Fruit fly (Drosophila melanogaster) whole organism, embryonic: Measurements from ENCODE around the gene CG10492.
A peak's percentile ranks its signal among the peaks of the same experiment; 100 is the strongest.

Experiments used
- Awh ChIP-seq: fragments of 200-800 bp; sonication (Bioruptor generic); IDR thresholded peaks from 2 replicates; pipeline ENCODE4, ENCODE4 v1.3.6; 2022; ENCODE audit warnings: missing biosample characterization, missing genetic modification characterization
- CG10147 ChIP-seq: fragments of 200-800 bp; sonication (Bioruptor generic); optimal IDR thresholded peaks from 2 replicates; lab custom pipeline; 2019; ENCODE audit warnings: missing biosample characterization, mild to moderate bottlenecking, missing genetic modification characterization, moderate library complexity
- CG11504 ChIP-seq: fragments of 200-800 bp; sonication (Bioruptor generic); optimal IDR thresholded peaks from 3 replicates; lab custom pipeline; 2019; ENCODE audit warnings: missing biosample characterization, mild to moderate bottlenecking, missing genetic modification characterization, moderate library complexity
- CG11696 ChIP-seq: fragments of 200-800 bp; sonication (Bioruptor generic); IDR thresholded peaks from 2 replicates; pipeline ENCODE4 v1.3.6; 2022; ENCODE audit warnings: missing biosample characterization, missing genetic modification characterization
- CG12219 ChIP-seq: fragments of 200-800 bp; sonication (Bioruptor generic); optimal IDR thresholded peaks from 3 replicates; lab custom pipeline; 2018; ENCODE audit warnings: missing biosample characterization, mild to moderate bottlenecking, missing genetic modification characterization
- CG12942 ChIP-seq: fragments of 200-800 bp; sonication (Bioruptor generic); optimal IDR thresholded peaks from 3 replicates; lab custom pipeline; 2016; ENCODE audit warnings: missing biosample characterization, missing genetic modification characterization
- CG13123 ChIP-seq: fragments of 200-800 bp; sonication (Bioruptor generic); optimal IDR thresholded peaks from 2 replicates; lab custom pipeline; 2016; ENCODE audit warnings: missing biosample characterization, missing genetic modification characterization
- CG14014 ChIP-seq: fragments of 200-800 bp; sonication (Bioruptor generic); IDR thresholded peaks from 2 replicates; pipeline ENCODE4 v1.3.6; 2022; ENCODE audit warnings: missing biosample characterization, missing genetic modification characterization
- CG14050 ChIP-seq: fragments of 200-800 bp; sonication (Bioruptor generic); IDR thresholded peaks from 3 replicates; pipeline ENCODE4 v1.3.6; 2022; ENCODE audit warnings: missing biosample characterization, missing genetic modification characterization
- CG14710 ChIP-seq: fragments of 200-800 bp; sonication (Bioruptor generic); optimal IDR thresholded peaks from 3 replicates; lab custom pipeline; 2019; ENCODE audit warnings: missing biosample characterization, mild to moderate bottlenecking, missing genetic modification characterization, moderate library complexity
- CG1602 ChIP-seq: fragments of 200-800 bp; sonication (Bioruptor generic); optimal IDR thresholded peaks from 3 replicates; lab custom pipeline; 2016; ENCODE audit warnings: missing biosample characterization, missing genetic modification characterization
- CG17328 ChIP-seq: fragments of 200-800 bp; sonication (Bioruptor generic); IDR thresholded peaks from 2 replicates; pipeline ENCODE4 v1.3.6; 2022; ENCODE audit warnings: missing biosample characterization, missing genetic modification characterization
- CG2889 ChIP-seq: fragments of 200-800 bp; sonication (Bioruptor generic); IDR thresholded peaks from 3 replicates; pipeline ENCODE4 v1.3.6; 2022; ENCODE audit warnings: missing biosample characterization, missing genetic modification characterization
- CG30403 ChIP-seq: fragments of 200-800 bp; sonication (Bioruptor generic); optimal IDR thresholded peaks from 3 replicates; lab custom pipeline; 2016; ENCODE audit warnings: missing biosample characterization, missing genetic modification characterization
- CG3407 ChIP-seq: fragments of 200-800 bp; sonication (Bioruptor generic); optimal IDR thresholded peaks from 2 replicates; lab custom pipeline; 2018; ENCODE audit warnings: missing biosample characterization, mild to moderate bottlenecking, missing genetic modification characterization
- CG4404 ChIP-seq: fragments of 200-800 bp; sonication (Bioruptor generic); IDR thresholded peaks from 2 replicates; pipeline ENCODE4 v1.3.6; 2022; ENCODE audit warnings: missing biosample characterization, missing genetic modification characterization
- CG6654 ChIP-seq: fragments of 200-800 bp; sonication (Bioruptor generic); optimal IDR thresholded peaks from 2 replicates; lab custom pipeline; 2017; ENCODE audit warnings: missing biosample characterization, mild to moderate bottlenecking, missing genetic modification characterization
- CG7928 ChIP-seq: fragments of 200-800 bp; sonication (Bioruptor generic); optimal IDR thresholded peaks from 2 replicates; lab custom pipeline; 2017; ENCODE audit warnings: missing biosample characterization, mild to moderate bottlenecking, missing genetic modification characterization
- CG8359 ChIP-seq: fragments of 200-800 bp; sonication (Bioruptor generic); optimal IDR thresholded peaks from 2 replicates; lab custom pipeline; 2017; ENCODE audit warnings: missing biosample characterization, mild to moderate bottlenecking, missing genetic modification characterization, borderline replicate concordance
- CG8944 ChIP-seq: fragments of 200-800 bp; sonication (Bioruptor generic); optimal IDR thresholded peaks from 3 replicates; lab custom pipeline; 2016; ENCODE audit warnings: missing biosample characterization, missing genetic modification characterization
- CG9437 ChIP-seq: fragments of 200-800 bp; sonication (Bioruptor generic); optimal IDR thresholded peaks from 2 replicates; lab custom pipeline; 2018; ENCODE audit warnings: missing biosample characterization, mild to moderate bottlenecking, missing genetic modification characterization
- Dbx ChIP-seq: fragments of 200-800 bp; sonication (Bioruptor generic); IDR thresholded peaks from 3 replicates; pipeline ENCODE4 v1.3.6; 2022; ENCODE audit warnings: missing biosample characterization, missing genetic modification characterization
- Dek ChIP-seq: fragments of 200-800 bp; sonication (Bioruptor generic); optimal IDR thresholded peaks from 3 replicates; lab custom pipeline; 2019; ENCODE audit warnings: missing biosample characterization, mild to moderate bottlenecking, missing genetic modification characterization, moderate library complexity
- Dp ChIP-seq: fragments of 200-800 bp; sonication (Bioruptor generic); optimal IDR thresholded peaks from 2 replicates; lab custom pipeline; 2018; ENCODE audit warnings: missing biosample characterization, mild to moderate bottlenecking, missing genetic modification characterization, moderate library complexity
- E2f2 ChIP-seq: fragments of 200-800 bp; sonication (Bioruptor generic); IDR thresholded peaks from 2 replicates; pipeline ENCODE4 v1.3.6; 2022; ENCODE audit warnings: missing biosample characterization, missing genetic modification characterization
- Ets65A ChIP-seq: fragments of 200-800 bp; sonication (Bioruptor generic); peaks from one replicate; lab custom pipeline; 2016; ENCODE audit warnings: missing biosample characterization, missing genetic modification characterization
- Fer2 ChIP-seq: fragments of 200-800 bp; sonication (Bioruptor generic); optimal IDR thresholded peaks from 2 replicates; lab custom pipeline; 2018; ENCODE audit warnings: missing biosample characterization, mild to moderate bottlenecking, missing genetic modification characterization, moderate library complexity
- Fer3 ChIP-seq: fragments of 200-800 bp; sonication (Bioruptor generic); optimal IDR thresholded peaks from 2 replicates; lab custom pipeline; 2018; ENCODE audit warnings: missing biosample characterization, mild to moderate bottlenecking, missing genetic modification characterization, moderate library complexity
- HHEX ChIP-seq: fragments of 200-800 bp; sonication (Bioruptor generic); optimal IDR thresholded peaks from 3 replicates; lab custom pipeline; 2017; ENCODE audit warnings: missing biosample characterization, mild to moderate bottlenecking, missing genetic modification characterization, missing genetic modification reagents
- Hr51 ChIP-seq, 2 experiments: fragments of 200-800 bp; sonication (Bioruptor generic); optimal IDR thresholded peaks; 2 replicates in 1 of 2; 3 replicates in 1 of 2; lab custom pipeline; 2016 to 2018; ENCODE audit warnings: missing biosample characterization in 2 of 2, missing genetic modification characterization in 2 of 2, mild to moderate bottlenecking in 1 of 2, moderate library complexity in 1 of 2
- Hsf ChIP-seq: fragments of 200-800 bp; sonication (Bioruptor generic); optimal IDR thresholded peaks from 3 replicates; lab custom pipeline; 2016; ENCODE audit warnings: missing biosample characterization, missing genetic modification characterization
- Max ChIP-seq: fragments of 200-800 bp; sonication (Bioruptor generic); optimal IDR thresholded peaks from 2 replicates; lab custom pipeline; 2016; ENCODE audit warnings: missing biosample characterization, mild to moderate bottlenecking, missing genetic modification characterization
- Med ChIP-seq: fragments of 200-800 bp; sonication (Bioruptor generic); peaks from one replicate; lab custom pipeline; 2016; ENCODE audit warnings: missing biosample characterization, missing genetic modification characterization, mild to moderate bottlenecking, inconsistent platforms, moderate library complexity
- Mes4 ChIP-seq: fragments of 200-800 bp; sonication (Bioruptor generic); optimal IDR thresholded peaks from 2 replicates; lab custom pipeline; 2016; ENCODE audit warnings: missing biosample characterization, missing genetic modification characterization
- Mrtf ChIP-seq: fragments of 200-800 bp; sonication (Bioruptor generic); IDR thresholded peaks from 3 replicates; pipeline ENCODE4 v1.3.6; 2022; ENCODE audit warnings: missing biosample characterization, missing genetic modification characterization
- NFAT ChIP-seq: fragments of 200-800 bp; sonication (Bioruptor generic); IDR thresholded peaks from 2 replicates; pipeline ENCODE4 v1.3.6; 2022; ENCODE audit warnings: missing biosample characterization, missing genetic modification characterization
- Sox100B ChIP-seq: fragments of 200-800 bp; sonication (Bioruptor generic); optimal IDR thresholded peaks from 3 replicates; lab custom pipeline; 2018; ENCODE audit warnings: missing biosample characterization, mild to moderate bottlenecking, missing genetic modification characterization
- YL-1 ChIP-seq: fragments of 200-800 bp; sonication (Bioruptor generic); optimal IDR thresholded peaks from 3 replicates; lab custom pipeline; 2017; ENCODE audit warnings: missing biosample characterization, mild to moderate bottlenecking, missing genetic modification characterization
- bigmax ChIP-seq: fragments of 200-800 bp; sonication (Bioruptor generic); optimal IDR thresholded peaks from 2 replicates; lab custom pipeline; 2018; ENCODE audit warnings: missing biosample characterization, mild to moderate bottlenecking, missing genetic modification characterization
- cwo ChIP-seq: fragments of 200-800 bp; sonication (Bioruptor generic); optimal IDR thresholded peaks from 3 replicates; lab custom pipeline; 2017; ENCODE audit warnings: missing biosample characterization, missing genetic modification characterization, mild to moderate bottlenecking, moderate library complexity, missing genetic modification reagents
- dm ChIP-seq: fragments of 200-800 bp; sonication (Bioruptor generic); optimal IDR thresholded peaks from 3 replicates; lab custom pipeline; 2016; ENCODE audit warnings: missing biosample characterization, missing genetic modification characterization
- dmrt11E ChIP-seq: fragments of 200-800 bp; sonication (Bioruptor generic); optimal IDR thresholded peaks from 3 replicates; lab custom pipeline; 2018; ENCODE audit warnings: missing biosample characterization, mild to moderate bottlenecking, missing genetic modification characterization, moderate library complexity
- her ChIP-seq: fragments of 200-800 bp; sonication (Bioruptor generic); optimal IDR thresholded peaks from 2 replicates; lab custom pipeline; 2016; ENCODE audit warnings: missing biosample characterization, missing genetic modification characterization
- hkb ChIP-seq, 2 experiments: fragments of 200-800 bp in 1 of 2; fragments of >200 bp in 1 of 2; sonication (Bioruptor generic) in 1 of 2; IDR thresholded peaks in 1 of 2; optimal IDR thresholded peaks in 1 of 2; 2 replicates each; pipeline versions ENCODE4 v1.3.6 to Lab custom; 2017 to 2022; ENCODE audit warnings: missing biosample characterization in 1 of 2, missing genetic modification characterization in 1 of 2
- lbe ChIP-seq: fragments of 200-800 bp; sonication (Bioruptor generic); optimal IDR thresholded peaks from 2 replicates; lab custom pipeline; 2016; ENCODE audit warnings: missing biosample characterization, mild to moderate bottlenecking, missing genetic modification characterization
- mirr ChIP-seq: fragments of 200-800 bp; sonication (Bioruptor generic); optimal IDR thresholded peaks from 3 replicates; lab custom pipeline; 2018; ENCODE audit warnings: missing biosample characterization, mild to moderate bottlenecking, missing genetic modification characterization
- schlank ChIP-seq: fragments of 200-800 bp; sonication (Bioruptor generic); optimal IDR thresholded peaks from 2 replicates; lab custom pipeline; 2018; ENCODE audit warnings: missing biosample characterization, mild to moderate bottlenecking, missing genetic modification characterization
- sna ChIP-seq: fragments of 200-800 bp; sonication (Bioruptor generic); IDR thresholded peaks from 2 replicates; pipeline ENCODE4 v1.3.6; 2022; ENCODE audit warnings: missing biosample characterization, missing genetic modification characterization; ENCODE audit not compliant: partially characterized antibody
- tin ChIP-seq: fragments of 200-800 bp; sonication (Bioruptor generic); optimal IDR thresholded peaks from 3 replicates; lab custom pipeline; 2016; ENCODE audit warnings: missing biosample characterization, missing genetic modification characterization
- tll ChIP-seq, 2 experiments: fragments of 200-800 bp in 1 of 2; fragments of >200 bp in 1 of 2; sonication (Bioruptor generic) in 1 of 2; optimal IDR thresholded peaks; 2 replicates each; lab custom pipeline; 2017 to 2019; ENCODE audit warnings: missing biosample characterization in 2 of 2, missing genetic modification characterization in 2 of 2, mild to moderate bottlenecking in 1 of 2, moderate library complexity in 1 of 2
- vvl ChIP-seq: fragments of 200-800 bp; sonication (Bioruptor generic); IDR thresholded peaks from 2 replicates; pipeline ENCODE4 v1.3.6; 2022; ENCODE audit warnings: missing biosample characterization, missing genetic modification characterization

Gene CG10492

DNA sequence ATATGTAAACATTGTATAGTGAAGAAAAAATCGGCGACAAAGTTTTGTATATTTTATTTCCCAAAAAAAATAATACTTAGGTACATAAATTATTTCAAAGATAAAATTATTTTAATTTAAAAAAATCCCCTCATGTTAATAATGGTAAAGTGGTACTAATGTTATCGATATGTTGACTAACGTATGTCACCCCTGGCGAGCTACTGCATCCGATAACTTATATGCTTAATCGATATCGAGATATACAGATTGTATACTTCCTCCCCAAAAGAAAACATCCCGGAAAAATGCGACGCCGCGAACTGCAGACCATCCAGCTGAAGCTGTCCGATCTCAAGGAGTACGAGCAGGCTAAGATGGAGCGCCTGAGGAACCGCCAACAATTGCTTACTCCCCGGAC lies 10.8 kb downstream of the CG10492 start, which contains the start of gene CG17343 (continued):
- TF ChIP-seq CG8944 (GFP tag; lab: Kevin White, UChicago) (no peak), Hsf (GFP tag; lab: Kevin White, UChicago) (no peak), CG11696 (GFP tag; lab: Robert Waterston, UW) (no peak), tll (GFP tag; optimal IDR thresholded peaks at IDR 0.05; lab: Kevin White, UChicago) (no peak), Ets65A (GFP tag; lab: Kevin White, UChicago) (no peak), Dbx (GFP tag; lab: Robert Waterston, UW) (no peak), Mrtf (GFP tag; lab: Robert Waterston, UW) (no peak), dmrt11E (tag; lab: Kevin White, UChicago) (no peak), Hr51 (GFP tag; optimal IDR thresholded peaks at IDR 0.05; lab: Kevin White, UChicago) (no peak), CG3407 (GFP tag; lab: Kevin White, UChicago) (no peak), dm (GFP tag; lab: Kevin White, UChicago) (no peak), E2f2 (peak; percentile 53), hkb (optimal IDR thresholded peaks at IDR 0.05; lab: Kevin White, UChicago) (no peak), hkb (GFP tag; IDR thresholded peaks at IDR 0.05; lab: Robert Waterston, UW) (no peak), tin (no peak), CG6654 (GFP tag; lab: Kevin White, UChicago) (no peak), CG8359 (GFP tag; lab: Kevin White, UChicago) (no peak), NFAT (GFP tag; lab: Robert Waterston, UW) (no peak), Dek (no peak), CG4404 (GFP tag; lab: Robert Waterston, UW) (no peak), Fer2 (tag; lab: Kevin White, UChicago) (no peak), lbe (GFP tag; lab: Kevin White, UChicago) (no peak), Dp (GFP tag; lab: Kevin White, UChicago) (peak; percentile 36), CG14050 (GFP tag; lab: Robert Waterston, UW) (no peak), CG17328 (GFP tag; lab: Robert Waterston, UW) (no peak), CG14710 (tag; lab: Kevin White, UChicago) (peak; percentile 24), CG7928 (peak; percentile 81), CG12942 (no peak), CG2889 (GFP tag; lab: Robert Waterston, UW) (no peak), Mes4 (GFP tag; lab: Kevin White, UChicago) (no peak), HHEX (no peak), Awh (GFP tag; lab: Robert Waterston, UW) (no peak), bigmax (no peak), YL-1 (GFP tag; lab: Kevin White, UChicago) (peak; percentile 74), CG1602 (GFP tag; lab: Kevin White, UChicago) (no peak), CG30403 (GFP tag; lab: Kevin White, UChicago) (no peak), mirr (GFP tag; lab: Kevin White, UChicago) (no peak), CG14014 (GFP tag; lab: Robert Waterston, UW) (no peak), vvl (GFP tag; lab: Robert Waterston, UW) (no peak), schlank (tag; lab: Kevin White, UChicago) (no peak), CG12219 (GFP tag; lab: Kevin White, UChicago) (no peak), CG11504 (tag; lab: Kevin White, UChicago) (peak; percentile 67), cwo (GFP tag; lab: Kevin White, UChicago) (no peak), CG10147 (GFP tag; lab: Kevin White, UChicago) (no peak), Med (GFP tag; lab: Kevin White, UChicago) (peak; percentile 40), sna (peak; percentile 82), Max (no peak), Sox100B (no peak), CG9437 (GFP tag; lab: Kevin White, UChicago) (no peak), Fer3 (tag; lab: Kevin White, UChicago) (no peak), her (GFP tag; lab: Kevin White, UChicago) (no peak), CG13123 (no peak)
